Fruit fly (Drosophila melanogaster): ENCODE results near the gene Ge-1.

DNA sequence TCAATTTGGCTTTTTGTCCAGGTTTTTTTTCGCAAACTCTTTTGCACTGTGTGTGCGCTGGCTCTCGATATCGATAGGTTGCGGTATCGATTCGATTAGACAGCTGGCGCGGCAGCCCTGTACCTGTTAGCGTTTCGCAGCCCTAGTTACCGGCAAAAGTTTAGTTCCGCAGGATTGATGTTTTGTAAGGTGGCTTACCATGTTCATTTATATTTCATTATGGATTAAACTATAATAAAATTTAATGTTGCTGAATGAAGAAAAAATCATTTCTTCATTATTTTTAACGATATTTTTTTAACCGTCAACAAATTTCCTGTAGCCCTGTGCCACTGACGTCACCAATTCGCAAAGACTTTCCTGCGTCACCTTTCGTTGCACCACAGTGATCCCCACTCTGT is 5.9 kb upstream of the Ge-1 start, which contains the start of gene Reps:
- TF ChIP-seq psq (optimal IDR thresholded peaks at IDR 0.05): no peak
- TF ChIP-seq insv (optimal IDR thresholded peaks at IDR 0.05): no peak
